Fruit fly (Drosophila melanogaster) whole organism, adult: ENCODE measurements around the gene Wdr37.

ENCODE experiments used
- CG11617 ChIP-seq: fragments of 200-800 bp; sonication (Bioruptor generic); optimal IDR thresholded peaks from 2 replicates; lab custom pipeline; 2017; ENCODE audit warnings: mild to moderate bottlenecking, missing biosample characterization, missing genetic modification reagents, missing genetic modification characterization
- CG12768 ChIP-seq: fragments of 200-800 bp; sonication (Bioruptor generic); optimal IDR thresholded peaks from 2 replicates; lab custom pipeline; 2017; ENCODE audit warnings: missing biosample characterization, missing genetic modification characterization, mild to moderate bottlenecking, moderate library complexity, missing genetic modification reagents
- CG14711 ChIP-seq: fragments of 200-800 bp; sonication (Bioruptor generic); optimal IDR thresholded peaks from 2 replicates; lab custom pipeline; 2018; ENCODE audit warnings: missing biosample characterization, mild to moderate bottlenecking, missing genetic modification characterization, moderate library complexity
- CG1620 ChIP-seq: fragments of 200-800 bp; sonication (Bioruptor generic); optimal IDR thresholded peaks from 2 replicates; lab custom pipeline; 2016; ENCODE audit warnings: missing biosample characterization, missing genetic modification characterization
- CG33017 ChIP-seq: fragments of 200-800 bp; sonication (Bioruptor generic); optimal IDR thresholded peaks from 2 replicates; lab custom pipeline; 2018; ENCODE audit warnings: missing biosample characterization, mild to moderate bottlenecking, missing genetic modification characterization, moderate library complexity
- CG5204 ChIP-seq: fragments of 200-800 bp; sonication (Bioruptor generic); optimal IDR thresholded peaks from 2 replicates; lab custom pipeline; 2016; ENCODE audit warnings: missing biosample characterization, missing genetic modification characterization
- CG7045 ChIP-seq: fragments of 200-800 bp; sonication (Bioruptor generic); optimal IDR thresholded peaks from 2 replicates; lab custom pipeline; 2017; ENCODE audit warnings: missing biosample characterization, mild to moderate bottlenecking, missing genetic modification characterization
- CG7101 ChIP-seq: fragments of 200-800 bp; sonication (Bioruptor generic); optimal IDR thresholded peaks from 2 replicates; lab custom pipeline; 2018; ENCODE audit warnings: missing biosample characterization, mild to moderate bottlenecking, missing genetic modification characterization, moderate library complexity
- Clk ChIP-seq: fragments of 200-800 bp; sonication (Bioruptor generic); optimal IDR thresholded peaks from 2 replicates; lab custom pipeline; 2017; ENCODE audit warnings: missing biosample characterization, missing genetic modification characterization
- Crg-1 ChIP-seq: fragments of 200-800 bp; sonication (Bioruptor generic); optimal IDR thresholded peaks from 2 replicates; lab custom pipeline; 2016; ENCODE audit warnings: missing biosample characterization, missing genetic modification characterization
- Hr96 ChIP-seq: fragments of 200-800 bp; sonication (Bioruptor generic); optimal IDR thresholded peaks from 2 replicates; lab custom pipeline; 2016; ENCODE audit warnings: missing biosample characterization, missing genetic modification characterization
- Mnt ChIP-seq: fragments of 200-800 bp; sonication (Bioruptor generic); optimal IDR thresholded peaks from 2 replicates; lab custom pipeline; 2016; ENCODE audit warnings: missing biosample characterization, mild to moderate bottlenecking, missing genetic modification characterization
- bab1 ChIP-seq: fragments of 200-800 bp; sonication (Bioruptor generic); optimal IDR thresholded peaks from 3 replicates; lab custom pipeline; 2019; ENCODE audit warnings: missing biosample characterization, mild to moderate bottlenecking, missing genetic modification characterization, moderate library complexity
- cic ChIP-seq: fragments of 200-800 bp; sonication (Bioruptor generic); optimal IDR thresholded peaks from 2 replicates; lab custom pipeline; 2017; ENCODE audit warnings: missing biosample characterization, mild to moderate bottlenecking, missing genetic modification characterization, moderate library complexity
- cnc ChIP-seq, 2 experiments: fragments of >200 bp; optimal IDR thresholded peaks; 2 replicates each; lab custom pipeline; 2017
- kay ChIP-seq: fragments of 200-800 bp; sonication (Bioruptor generic); peaks from one replicate; lab custom pipeline; 2016; ENCODE audit warnings: missing biosample characterization, missing genetic modification characterization, borderline replicate concordance
- ovo ChIP-seq: fragments of 200-800 bp; sonication (Bioruptor generic); optimal IDR thresholded peaks from 2 replicates; lab custom pipeline; 2016; ENCODE audit warnings: missing biosample characterization, missing genetic modification characterization
- pad ChIP-seq: fragments of 200-800 bp; sonication (Bioruptor generic); optimal IDR thresholded peaks from 3 replicates; lab custom pipeline; 2017; ENCODE audit warnings: missing biosample characterization, missing genetic modification characterization, mild to moderate bottlenecking, moderate library complexity, missing genetic modification reagents
- tj ChIP-seq: fragments of 200-800 bp; sonication (Bioruptor generic); optimal IDR thresholded peaks from 3 replicates; lab custom pipeline; 2017; ENCODE audit warnings: missing biosample characterization, mild to moderate bottlenecking, missing genetic modification characterization, moderate library complexity
- toe ChIP-seq: fragments of 200-800 bp; sonication (Bioruptor generic); optimal IDR thresholded peaks from 2 replicates; lab custom pipeline; 2016; ENCODE audit warnings: missing biosample characterization, missing genetic modification characterization

The Wdr37 gene

DNA sequence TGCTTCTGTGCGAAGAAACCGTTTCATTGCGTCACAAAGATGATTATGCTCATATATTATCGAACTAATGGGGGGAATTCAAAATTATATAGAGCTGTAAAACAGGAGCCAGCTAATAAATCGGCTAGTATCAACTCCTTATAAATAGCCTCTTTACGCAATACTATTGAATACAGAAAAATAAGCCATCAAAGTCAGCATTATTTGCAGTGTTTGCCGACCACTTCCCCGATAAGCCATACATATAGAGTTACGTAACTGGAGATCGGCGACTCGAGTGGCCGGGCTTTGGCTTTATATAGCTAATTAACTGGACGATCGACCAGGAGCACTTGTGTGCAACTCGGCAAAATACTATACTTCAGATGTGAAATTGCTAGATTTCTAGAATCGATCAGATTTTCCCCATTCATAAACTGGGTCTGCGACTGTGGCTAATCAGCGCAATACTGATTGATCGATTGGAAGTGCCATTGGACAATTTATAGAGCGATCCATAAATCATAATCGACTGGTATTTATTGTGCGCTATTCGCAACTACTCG, 4.6 kb downstream of the Wdr37 start:
- TF ChIP-seq ovo (GFP tag; lab: Kevin White, UChicago) (no peak), bab1 (no peak), Mnt (GFP tag; lab: Kevin White, UChicago) (no peak), cic (peak; percentile 91), pad (GFP tag; lab: Kevin White, UChicago) (peak; percentile 19), toe (GFP tag; lab: Kevin White, UChicago) (no peak), CG14711 (no peak), CG7045 (GFP tag; lab: Kevin White, UChicago) (no peak), CG7101 (tag; lab: Kevin White, UChicago) (no peak), CG12768 (GFP tag; lab: Kevin White, UChicago) (no peak), CG5204 (GFP tag; lab: Kevin White, UChicago) (no peak), CG11617 (GFP tag; lab: Kevin White, UChicago) (no peak), Crg-1 (no peak), kay (GFP tag; lab: Kevin White, UChicago) (no peak), tj (GFP tag; lab: Kevin White, UChicago) (peak; percentile 67), CG33017 (tag; lab: Kevin White, UChicago) (no peak), Hr96 (GFP tag; lab: Kevin White, UChicago) (no peak), cnc (optimal IDR thresholded peaks at IDR 0.05; lab: Kevin White, UChicago) (no peak), Clk (GFP tag; lab: Kevin White, UChicago) (no peak), CG1620 (no peak)

DNA sequence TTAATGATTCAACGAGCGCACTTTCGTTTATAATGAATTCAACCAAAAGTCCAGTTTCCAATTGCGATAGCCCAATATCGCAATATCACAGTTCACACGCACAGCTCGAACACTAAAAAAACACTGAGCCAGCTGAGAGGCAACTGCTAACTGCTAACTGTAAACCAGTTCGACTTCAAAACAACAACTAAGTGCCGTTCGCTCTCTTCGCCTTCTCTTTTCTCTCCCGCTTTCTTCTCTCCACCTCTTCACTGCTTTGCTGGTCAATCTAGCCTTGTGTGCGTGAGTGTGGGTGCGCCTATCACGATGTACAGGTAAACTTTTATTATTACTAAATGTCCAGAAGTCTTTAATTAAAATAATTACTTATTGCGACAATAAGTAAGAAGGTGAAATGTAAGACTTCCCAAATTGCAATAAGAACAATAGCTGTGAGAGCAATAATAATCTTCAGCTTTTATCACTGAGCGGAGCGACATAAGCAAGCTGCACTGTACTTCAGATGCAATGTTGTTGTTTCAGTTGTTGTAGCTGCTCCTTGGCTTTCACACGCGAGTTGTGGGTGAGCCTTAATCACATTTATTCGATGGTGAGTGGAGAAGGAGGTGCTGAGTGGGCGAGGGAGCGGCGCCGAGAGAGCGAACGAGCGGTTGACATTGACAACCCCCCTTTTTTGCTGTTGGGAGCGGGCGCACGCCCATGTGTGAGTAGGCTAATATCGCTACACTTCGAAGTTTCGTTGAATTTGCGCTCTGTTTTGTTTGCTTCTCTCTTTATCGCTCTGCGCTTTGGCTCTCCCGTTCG, 5.5 kb downstream of the Wdr37 start, which contains the start of gene Vti1b:
Gene Vti1b (plus strand): TSS at position 195 of the 804 bp plus-strand sequence.
- TF ChIP-seq CG7101 (tag; lab: Kevin White, UChicago) (peak; percentile 94), bab1 (peak; percentile 97), CG14711 (peak; percentile 90), Clk (GFP tag; lab: Kevin White, UChicago) (peak; percentile 87), toe (GFP tag; lab: Kevin White, UChicago) (peak; percentile 89), Mnt (GFP tag; lab: Kevin White, UChicago) (peak; percentile 82), CG7045 (GFP tag; lab: Kevin White, UChicago) (peak; percentile 86), Hr96 (GFP tag; lab: Kevin White, UChicago) (peak; percentile 70), CG11617 (GFP tag; lab: Kevin White, UChicago) (peak; percentile 93), kay (GFP tag; lab: Kevin White, UChicago) (peak; percentile 83), ovo (GFP tag; lab: Kevin White, UChicago) (peak; percentile 92), CG33017 (tag; lab: Kevin White, UChicago) (peak; percentile 90), CG12768 (GFP tag; lab: Kevin White, UChicago) (peak; percentile 95), cic (peak; percentile 89), Crg-1 (peak; percentile 94), CG5204 (GFP tag; lab: Kevin White, UChicago) (peak; percentile 92), pad (GFP tag; lab: Kevin White, UChicago) (peak; percentile 86), cnc (optimal IDR thresholded peaks at IDR 0.05; lab: Kevin White, UChicago) (no peak), tj (GFP tag; lab: Kevin White, UChicago) (peak; percentile 74), CG1620 (peak; percentile 86)

DNA sequence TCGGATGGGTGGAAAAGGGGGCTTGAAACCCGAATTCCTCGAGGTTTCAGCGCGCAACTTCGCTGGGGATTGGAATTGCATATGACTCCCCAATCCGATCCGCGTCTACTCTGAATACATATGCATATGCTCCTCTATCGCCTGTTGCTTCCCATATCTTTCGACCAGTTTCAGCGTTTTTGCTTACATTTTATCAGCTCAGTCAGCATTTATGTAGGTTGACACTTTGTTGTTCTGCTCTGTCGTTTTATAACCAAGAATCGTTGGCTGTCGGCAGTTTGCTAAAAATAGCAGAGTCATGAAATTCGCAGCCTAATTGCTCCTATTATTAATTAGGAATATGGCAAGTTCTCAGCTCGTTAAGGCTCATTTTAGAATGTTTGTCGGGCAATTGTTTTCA, 6.8 kb downstream of the Wdr37 start:
- TF ChIP-seq Clk (GFP tag; lab: Kevin White, UChicago): no peak
- TF ChIP-seq kay (GFP tag; lab: Kevin White, UChicago): no peak
- no peak for TF ChIP-seq Hr96 (GFP tag; lab: Kevin White, UChicago)
- TF ChIP-seq CG7045 (GFP tag; lab: Kevin White, UChicago): no peak
- TF ChIP-seq Mnt (GFP tag; lab: Kevin White, UChicago): no peak
- TF ChIP-seq CG5204 (GFP tag; lab: Kevin White, UChicago): no peak
- peak; percentile 100 for TF ChIP-seq tj (GFP tag; lab: Kevin White, UChicago)

DNA sequence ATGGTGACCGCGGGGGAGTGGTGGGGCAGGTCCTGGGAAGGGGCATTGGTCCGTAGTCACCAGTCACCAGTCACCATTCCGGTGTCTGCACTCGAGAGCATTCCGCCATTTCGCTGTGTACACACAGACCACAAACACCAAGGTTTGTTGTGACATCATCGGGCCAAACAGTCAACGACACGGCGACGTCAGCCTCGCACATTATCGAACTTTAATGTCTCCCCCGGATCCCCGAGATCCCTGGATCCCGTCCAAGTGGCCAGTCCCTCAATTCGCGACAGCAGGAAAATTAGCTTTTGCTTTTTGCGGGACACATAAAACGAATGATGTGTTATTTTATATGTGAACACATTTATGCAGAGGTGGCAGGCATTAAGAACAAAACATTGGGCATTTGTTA, 7.6 kb downstream of the Wdr37 start:
- TF ChIP-seq bab1 (no peak), CG12768 (GFP tag; lab: Kevin White, UChicago) (no peak), cic (no peak)

DNA sequence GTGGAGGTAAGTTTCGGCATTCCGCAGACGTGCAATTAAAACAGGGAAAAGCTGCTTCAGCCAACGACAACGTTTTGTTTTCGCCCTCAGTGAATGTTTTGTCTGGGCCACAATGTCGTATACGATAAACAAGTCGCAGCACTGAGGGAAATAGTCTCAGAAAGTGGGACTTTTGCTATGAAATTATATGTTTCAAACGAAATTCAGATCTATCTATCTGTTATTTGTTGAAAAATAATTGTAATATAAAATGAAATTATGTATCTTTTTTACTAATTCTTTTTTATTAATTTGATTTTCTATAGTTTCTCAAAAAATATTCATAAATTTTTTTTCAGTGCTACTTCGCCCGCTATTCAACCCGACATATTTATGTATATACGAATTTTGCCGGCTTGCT, 9.1 kb downstream of the Wdr37 start:
- TF ChIP-seq CG12768 (GFP tag; lab: Kevin White, UChicago) (no peak), cnc (optimal IDR thresholded peaks at IDR 0.05; lab: Kevin White, UChicago) (no peak), Crg-1 (no peak), CG7101 (tag; lab: Kevin White, UChicago) (peak; percentile 71), tj (GFP tag; lab: Kevin White, UChicago) (peak; percentile 32), Hr96 (GFP tag; lab: Kevin White, UChicago) (no peak), bab1 (peak; percentile 32), toe (GFP tag; lab: Kevin White, UChicago) (peak; percentile 33), pad (GFP tag; lab: Kevin White, UChicago) (no peak), CG1620 (no peak), ovo (GFP tag; lab: Kevin White, UChicago) (no peak), kay (GFP tag; lab: Kevin White, UChicago) (no peak), CG5204 (GFP tag; lab: Kevin White, UChicago) (no peak), CG33017 (tag; lab: Kevin White, UChicago) (peak; percentile 37), CG7045 (GFP tag; lab: Kevin White, UChicago) (no peak), CG14711 (peak; percentile 3), Mnt (GFP tag; lab: Kevin White, UChicago) (peak; percentile 14), Clk (GFP tag; lab: Kevin White, UChicago) (no peak), CG11617 (GFP tag; lab: Kevin White, UChicago) (peak; percentile 76), cic (peak; percentile 1)
